Worm (Caenorhabditis elegans): ENCODE measurements around the gene T26H5.4.
A peak's percentile ranks its signal among the peaks of the same experiment; 100 is the strongest.

The T26H5.4 gene

ce11 chrV:15412625-15413024 lies 35.9 kb downstream of the T26H5.4 start, which contains the start of gene srbc-63:
Gene srbc-63 (minus strand): TSS chrV:15412725.
- TF ChIP-seq snpc-4 (tag; optimal IDR thresholded peaks at IDR 0.05) (no peak), fos-1 (tag; optimal IDR thresholded peaks at IDR 0.05) (no peak), ceh-9 (tag; optimal IDR thresholded peaks at IDR 0.05) (no peak), lin-39 (tag; optimal IDR thresholded peaks at IDR 0.05) (no peak), zag-1 (tag; optimal IDR thresholded peaks at IDR 0.05) (no peak), ama-1 (optimal IDR thresholded peaks at IDR 0.05) (no peak), nhr-28 (tag; optimal IDR thresholded peaks at IDR 0.05) (no peak), nhr-77 (tag; optimal IDR thresholded peaks at IDR 0.05) (no peak), unc-39 (tag; optimal IDR thresholded peaks at IDR 0.05) (no peak)

- TF ChIP-seq pqm-1 (tag; optimal IDR thresholded peaks at IDR 0.05) (no peak), nhr-28 (tag; optimal IDR thresholded peaks at IDR 0.05) (no peak), skn-1 (tag; optimal IDR thresholded peaks at IDR 0.05) (no peak), aly-2 (tag; optimal IDR thresholded peaks at IDR 0.05) (no peak), ceh-9 (tag; optimal IDR thresholded peaks at IDR 0.05) (no peak), zag-1 (tag; optimal IDR thresholded peaks at IDR 0.05) (no peak)
Measured at ce11 chrV:15406928-15407327, 41.6 kb downstream of the T26H5.4 start, which contains the start of gene srh-257. Gene srh-257 (plus strand): TSS chrV:15407228.

- TF ChIP-seq nhr-25 (tag; optimal IDR thresholded peaks at IDR 0.05) (no peak), ZK546.5 (tag; optimal IDR thresholded peaks at IDR 0.05) (no peak), elt-2 (tag; optimal IDR thresholded peaks at IDR 0.05) (no peak), mdl-1 (tag; optimal IDR thresholded peaks at IDR 0.05) (no peak), nhr-77 (tag; optimal IDR thresholded peaks at IDR 0.05) (no peak), ceh-28 (tag; optimal IDR thresholded peaks at IDR 0.05) (no peak), fkh-10 (GFP tag; optimal IDR thresholded peaks at IDR 0.05) (no peak), fkh-2 (tag; optimal IDR thresholded peaks at IDR 0.05) (no peak), unc-62 (GFP tag; optimal IDR thresholded peaks at IDR 0.05) (no peak), nhr-28 (tag; optimal IDR thresholded peaks at IDR 0.05) (no peak), mml-1 (tag; optimal IDR thresholded peaks at IDR 0.05) (no peak), lin-15B (tag; optimal IDR thresholded peaks at IDR 0.05) (no peak), sea-2 (GFP tag; optimal IDR thresholded peaks at IDR 0.05) (no peak), ztf-4 (tag; optimal IDR thresholded peaks at IDR 0.05) (no peak), nhr-43 (tag; optimal IDR thresholded peaks at IDR 0.05; ENCODE audit: poor library complexity, severe bottlenecking) (no peak), egl-5 (tag; optimal IDR thresholded peaks at IDR 0.05) (no peak)
Measured at ce11 chrV:15404859-15405258, 43.6 kb downstream of the T26H5.4 start, which contains the start of gene srh-258. Gene srh-258 (plus strand): TSS chrV:15405159.

- TF ChIP-seq pha-4 (tag; optimal IDR thresholded peaks at IDR 0.05) (peak; percentile 41), nhr-43 (tag; optimal IDR thresholded peaks at IDR 0.05; ENCODE audit: poor library complexity, severe bottlenecking) (no peak)
Measured at ce11 chrV:15401856-15402314, 46.6 kb downstream of the T26H5.4 start, which contains the start of gene fbxa-135. Gene fbxa-135 (plus strand): TSS chrV:15402264.

- TF ChIP-seq ceh-82 (tag; optimal IDR thresholded peaks at IDR 0.05): no peak
- TF ChIP-seq ceh-28 (tag; optimal IDR thresholded peaks at IDR 0.05): no peak
- TF ChIP-seq pqm-1 (tag; optimal IDR thresholded peaks at IDR 0.05): no peak
- no peak for TF ChIP-seq ztf-11 (tag; optimal IDR thresholded peaks at IDR 0.05)
- no peak for TF ChIP-seq tbx-2 (tag; optimal IDR thresholded peaks at IDR 0.05)
- TF ChIP-seq nhr-12 (tag; optimal IDR thresholded peaks at IDR 0.05): no peak
- no peak for TF ChIP-seq fos-1 (tag; optimal IDR thresholded peaks at IDR 0.05)
- no peak for TF ChIP-seq egl-5 (tag; optimal IDR thresholded peaks at IDR 0.05)
- TF ChIP-seq daf-12 (tag; optimal IDR thresholded peaks at IDR 0.05): no peak
- no peak for TF ChIP-seq mdl-1 (tag; optimal IDR thresholded peaks at IDR 0.05)
- TF ChIP-seq nhr-237 (tag; optimal IDR thresholded peaks at IDR 0.05): no peak
- no peak for TF ChIP-seq ceh-9 (tag; optimal IDR thresholded peaks at IDR 0.05)
- TF ChIP-seq nhr-67 (tag; optimal IDR thresholded peaks at IDR 0.05): no peak
Measured at ce11 chrV:15399691-15400377, 48.7 kb downstream of the T26H5.4 start, which contains the start of the genes T06E6.15 and sri-7. Gene T06E6.15 (minus strand): TSS chrV:15399791. Gene sri-7 (plus strand): TSS chrV:15400327.
